Worm (Caenorhabditis elegans) whole organism, L3 larva: ENCODE results near the gene F42F12.4.

Experiments
- aly-2 ChIP-seq: fragments of 150-350 bp; optimal IDR thresholded peaks from 2 replicates; lab custom pipeline; 2014; ENCODE audit warnings: missing biosample characterization, missing genetic modification characterization
- ama-1 ChIP-seq: fragments of 150-350 bp; optimal IDR thresholded peaks from 2 replicates; lab custom pipeline; 2018
- egl-27 ChIP-seq: sonication (generic microtip); optimal IDR thresholded peaks from 4 replicates; lab custom pipeline; 2017; ENCODE audit warnings: missing biosample characterization, missing genetic modification reagents, missing genetic modification characterization
- egl-5 ChIP-seq: fragments of 150-350 bp; optimal IDR thresholded peaks from 2 replicates; lab custom pipeline; 2017; ENCODE audit warnings: missing biosample characterization, missing genetic modification reagents, missing genetic modification characterization, inconsistent platforms
- fkh-10 ChIP-seq: sonication (generic microtip); optimal IDR thresholded peaks from 2 replicates; lab custom pipeline; 2017; ENCODE audit warnings: missing biosample characterization, missing genetic modification reagents, missing genetic modification characterization
- nhr-12 ChIP-seq: fragments of 150-350 bp; optimal IDR thresholded peaks from 2 replicates; lab custom pipeline; 2014; ENCODE audit warnings: missing biosample characterization, missing genetic modification characterization
- zag-1 ChIP-seq: fragments of 150-350 bp; optimal IDR thresholded peaks from 2 replicates; lab custom pipeline; 2014; ENCODE audit warnings: missing biosample characterization, missing genetic modification characterization

ce11 chrX:12348329-12348728 lies 4.4 kb downstream of the F42F12.4 start, which contains the start of gene F42F12.14:
- TF ChIP-seq ama-1 (lab: Kevin White, UChicago) (no peak), zag-1 (tag; lab: Kevin White, UChicago) (no peak), aly-2 (tag; lab: Kevin White, UChicago) (no peak), nhr-12 (tag; lab: Kevin White, UChicago) (no peak), egl-5 (tag; lab: Kevin White, UChicago) (no peak), egl-27 (tag; lab: Kevin White, UChicago) (no peak), fkh-10 (GFP tag; lab: Kevin White, UChicago) (no peak)
